Worm (Caenorhabditis elegans) whole organism, L3 larva: ENCODE data around the gene Y41D4A.4.
A peak's percentile ranks its signal among the peaks of the same experiment; 100 is the strongest.

Experiments used
- R02D3.7 ChIP-seq: fragments of 150-350 bp; optimal IDR thresholded peaks from 2 replicates; lab custom pipeline; 2014; ENCODE audit warnings: missing biosample characterization, missing genetic modification characterization
- ZK546.5 ChIP-seq: sonication (generic microtip); optimal IDR thresholded peaks from 2 replicates; lab custom pipeline; 2017; ENCODE audit warnings: missing biosample characterization, missing genetic modification characterization
- ama-1 ChIP-seq: fragments of 150-350 bp; optimal IDR thresholded peaks from 2 replicates; lab custom pipeline; 2018
- ceh-16 ChIP-seq: sonication (generic microtip); optimal IDR thresholded peaks from 2 replicates; lab custom pipeline; 2017; ENCODE audit warnings: missing biosample characterization, missing genetic modification characterization
- ceh-28 ChIP-seq: fragments of 150-350 bp; optimal IDR thresholded peaks from 2 replicates; lab custom pipeline; 2014; ENCODE audit warnings: missing biosample characterization, missing genetic modification reagents, missing genetic modification characterization
- egl-27 ChIP-seq: sonication (generic microtip); optimal IDR thresholded peaks from 4 replicates; lab custom pipeline; 2017; ENCODE audit warnings: missing biosample characterization, missing genetic modification reagents, missing genetic modification characterization
- egl-5 ChIP-seq: fragments of 150-350 bp; optimal IDR thresholded peaks from 2 replicates; lab custom pipeline; 2017; ENCODE audit warnings: missing biosample characterization, missing genetic modification reagents, missing genetic modification characterization, inconsistent platforms
- elt-2 ChIP-seq: sonication (generic microtip); optimal IDR thresholded peaks from 2 replicates; lab custom pipeline; 2016; ENCODE audit warnings: missing genetic modification reagents, mild to moderate bottlenecking, missing genetic modification characterization, missing compliant biosample characterization
- eor-1 ChIP-seq, 2 experiments: fragments of 150-350 bp; optimal IDR thresholded peaks; 2 replicates each; lab custom pipeline; 2014 to 2018; ENCODE audit warnings: missing biosample characterization in 2 of 2, missing genetic modification characterization in 2 of 2
- fkh-10 ChIP-seq: sonication (generic microtip); optimal IDR thresholded peaks from 2 replicates; lab custom pipeline; 2017; ENCODE audit warnings: missing biosample characterization, missing genetic modification reagents, missing genetic modification characterization
- fkh-2 ChIP-seq: fragments of 150-350 bp; optimal IDR thresholded peaks from 2 replicates; lab custom pipeline; 2014; ENCODE audit warnings: missing biosample characterization, missing genetic modification reagents, missing genetic modification characterization
- fos-1 ChIP-seq: fragments of 150-350 bp; optimal IDR thresholded peaks from 2 replicates; lab custom pipeline; 2014; ENCODE audit warnings: missing biosample characterization, missing genetic modification characterization
- hmg-11 ChIP-seq: sonication (generic microtip); optimal IDR thresholded peaks from 2 replicates; lab custom pipeline; 2016; ENCODE audit warnings: missing genetic modification characterization, missing compliant biosample characterization
- jun-1 ChIP-seq: fragments of 150-350 bp; optimal IDR thresholded peaks from 2 replicates; lab custom pipeline; 2014; ENCODE audit warnings: missing biosample characterization, missing genetic modification reagents, missing genetic modification characterization
- lin-15B ChIP-seq: fragments of 150-350 bp; optimal IDR thresholded peaks from 2 replicates; lab custom pipeline; 2014; ENCODE audit warnings: missing biosample characterization, missing genetic modification characterization
- mdl-1 ChIP-seq: fragments of 150-350 bp; optimal IDR thresholded peaks from 2 replicates; lab custom pipeline; 2014; ENCODE audit warnings: missing biosample characterization, missing genetic modification characterization
- mml-1 ChIP-seq: fragments of 150-350 bp; sonication (generic microtip); optimal IDR thresholded peaks from 3 replicates; lab custom pipeline; 2014; ENCODE audit warnings: missing biosample characterization, missing genetic modification characterization
- nfya-1 ChIP-seq: sonication (generic microtip); optimal IDR thresholded peaks from 2 replicates; lab custom pipeline; 2017; ENCODE audit warnings: missing genetic modification characterization, mild to moderate bottlenecking, missing compliant biosample characterization, antibody characterized with exemption, moderate library complexity; ENCODE audit not compliant: insufficient read depth
- nhr-11 ChIP-seq: fragments of 150-350 bp; optimal IDR thresholded peaks from 2 replicates; lab custom pipeline; 2014; ENCODE audit warnings: missing biosample characterization, missing genetic modification characterization
- nhr-23 ChIP-seq: fragments of 150-350 bp; optimal IDR thresholded peaks from 2 replicates; lab custom pipeline; 2014; ENCODE audit warnings: missing biosample characterization, missing genetic modification reagents, missing genetic modification characterization
- nhr-237 ChIP-seq: fragments of 150-350 bp; optimal IDR thresholded peaks from 2 replicates; lab custom pipeline; 2014; ENCODE audit warnings: missing biosample characterization, missing genetic modification characterization
- nhr-25 ChIP-seq: sonication (generic microtip); optimal IDR thresholded peaks from 2 replicates; lab custom pipeline; 2017; ENCODE audit warnings: missing biosample characterization, missing genetic modification characterization
- nhr-28 ChIP-seq: fragments of 150-350 bp; optimal IDR thresholded peaks from 2 replicates; lab custom pipeline; 2014; ENCODE audit warnings: missing biosample characterization, missing genetic modification characterization
- nhr-43 ChIP-seq: sonication (generic microtip); optimal IDR thresholded peaks from 2 replicates; lab custom pipeline; 2016; ENCODE audit warnings: mild to moderate bottlenecking, missing genetic modification characterization, missing compliant biosample characterization; ENCODE audit not compliant: poor library complexity, severe bottlenecking
- nhr-67 ChIP-seq: fragments of 150-350 bp; optimal IDR thresholded peaks from 2 replicates; lab custom pipeline; 2014; ENCODE audit warnings: missing biosample characterization, missing genetic modification characterization
- nhr-76 ChIP-seq: fragments of 150-350 bp; sonication (generic microtip); optimal IDR thresholded peaks from 5 replicates; lab custom pipeline; 2014; ENCODE audit warnings: missing biosample characterization, missing genetic modification characterization
- pha-4 ChIP-seq: fragments of 150-350 bp; optimal IDR thresholded peaks from 2 replicates; lab custom pipeline; 2014; ENCODE audit warnings: missing biosample characterization, missing genetic modification reagents, missing genetic modification characterization
- sea-2 ChIP-seq: fragments of 150-350 bp; sonication (generic microtip); optimal IDR thresholded peaks from 4 replicates; lab custom pipeline; 2014; ENCODE audit warnings: missing biosample characterization, missing genetic modification reagents, missing genetic modification characterization
- skn-1 ChIP-seq: fragments of 150-350 bp; optimal IDR thresholded peaks from 2 replicates; lab custom pipeline; 2014; ENCODE audit warnings: missing biosample characterization, missing genetic modification characterization
- tbx-2 ChIP-seq: sonication (generic microtip); optimal IDR thresholded peaks from 2 replicates; lab custom pipeline; 2016; ENCODE audit warnings: mild to moderate bottlenecking, missing genetic modification characterization, missing compliant biosample characterization
- ztf-11 ChIP-seq: fragments of 150-350 bp; optimal IDR thresholded peaks from 2 replicates; lab custom pipeline; 2014; ENCODE audit warnings: missing biosample characterization, missing genetic modification characterization
- ztf-4 ChIP-seq: fragments of 150-350 bp; optimal IDR thresholded peaks from 2 replicates; lab custom pipeline; 2014; ENCODE audit warnings: missing biosample characterization, missing genetic modification characterization

Gene Y41D4A.4

ce11 chrIV:1751243-1751642 lies 5.4 kb downstream of the Y41D4A.4 start:
- TF ChIP-seq fos-1 (tag; lab: Kevin White, UChicago) (no peak), nhr-43 (tag; lab: Kevin White, UChicago) (no peak), elt-2 (tag; lab: Kevin White, UChicago) (no peak), ama-1 (lab: Kevin White, UChicago) (no peak), ceh-28 (tag; lab: Kevin White, UChicago) (no peak), hmg-11 (tag; lab: Kevin White, UChicago) (peak; percentile 33), mml-1 (no peak), nhr-237 (tag; lab: Kevin White, UChicago) (no peak), egl-5 (tag; lab: Kevin White, UChicago) (no peak)
- TF ChIP-seq, all 47 proteins: peak for 1

- no peak for TF ChIP-seq ama-1 (lab: Kevin White, UChicago)
- no peak for TF ChIP-seq nhr-67 (tag; lab: Kevin White, UChicago)
- TF ChIP-seq tbx-2 (tag; lab: Kevin White, UChicago), result no peak
- no peak for TF ChIP-seq R02D3.7 (tag; lab: Kevin White, UChicago)
- TF ChIP-seq fkh-10, result no peak
- no peak for TF ChIP-seq ceh-28 (tag; lab: Kevin White, UChicago)
- no peak for TF ChIP-seq skn-1
Observed at ce11 chrIV:1752480-1752879, 6.7 kb downstream of the Y41D4A.4 start.

ce11 chrIV:1753481-1753880 lies 7.7 kb downstream of the Y41D4A.4 start, which contains the start of gene Y41D4A.3:
TSS of gene Y41D4A.3 (plus strand) at chrIV:1753781.
- TF ChIP-seq nhr-25 (tag; lab: Kevin White, UChicago) (no peak), ama-1 (lab: Kevin White, UChicago) (no peak), jun-1 (tag; lab: Kevin White, UChicago) (no peak), nhr-23 (tag; lab: Kevin White, UChicago) (no peak), mdl-1 (no peak), eor-1 (tag; optimal IDR thresholded peaks at IDR 0.05; lab: Kevin White, UChicago) (no peak), nhr-237 (tag; lab: Kevin White, UChicago) (no peak), skn-1 (no peak), nfya-1 (tag; lab: Kevin White, UChicago) (no peak), fkh-10 (no peak), nhr-11 (no peak), fos-1 (tag; lab: Kevin White, UChicago) (no peak), pha-4 (tag; lab: Kevin White, UChicago) (no peak), egl-27 (tag; lab: Kevin White, UChicago) (no peak), ceh-28 (tag; lab: Kevin White, UChicago) (no peak), mml-1 (no peak), ztf-4 (tag; lab: Kevin White, UChicago) (no peak), R02D3.7 (tag; lab: Kevin White, UChicago) (no peak)
- TF ChIP-seq, all 47 proteins: peak for 0

ce11 chrIV:1758595-1758994 lies 12.8 kb downstream of the Y41D4A.4 start:
- TF ChIP-seq nhr-25 (tag; lab: Kevin White, UChicago), result no peak
- no peak for TF ChIP-seq nhr-43 (tag; lab: Kevin White, UChicago)
- TF ChIP-seq lin-15B (tag; lab: Kevin White, UChicago), result no peak
- TF ChIP-seq ZK546.5 (tag; lab: Kevin White, UChicago), result no peak
- TF ChIP-seq ztf-4 (tag; lab: Kevin White, UChicago), result no peak
- no peak for TF ChIP-seq fkh-2 (tag; lab: Kevin White, UChicago)
- no peak for TF ChIP-seq ceh-16 (tag; lab: Kevin White, UChicago)
- no peak for TF ChIP-seq ztf-11
- TF ChIP-seq nhr-28 (tag; lab: Kevin White, UChicago), result no peak
- TF ChIP-seq fos-1 (tag; lab: Kevin White, UChicago), result no peak
- no peak for TF ChIP-seq sea-2 (GFP tag; lab: Kevin White, UChicago)

- TF ChIP-seq nfya-1 (tag; lab: Kevin White, UChicago), result peak; percentile 11
- TF ChIP-seq ZK546.5 (tag; lab: Kevin White, UChicago), result no peak
Observed at ce11 chrIV:1761553-1761952, 15.8 kb downstream of the Y41D4A.4 start, which contains the start of gene Y41D4A.7. TSS of gene Y41D4A.7 (minus strand) at chrIV:1761570.

ce11 chrIV:1763452-1763851 lies 17.7 kb downstream of the Y41D4A.4 start:
- no peak for TF ChIP-seq nhr-76
- no peak for TF ChIP-seq nhr-25 (tag; lab: Kevin White, UChicago)
